Worm (Caenorhabditis elegans): Measurements from ENCODE around the gene Y71H2AM.29.
A peak's percentile ranks its signal among the peaks of the same experiment; 100 is the strongest.

Y71H2AM.29 gene

ce11 chrIII:2804461-2804860 is 28.1 kb upstream of the Y71H2AM.29 start (continued):
- TF ChIP-seq snpc-1.2 (GFP tag; IDR thresholded peaks at IDR 0.05) (no peak), sdz-12 (GFP tag; optimal IDR thresholded peaks at IDR 0.05) (no peak), ztf-7 (tag; optimal IDR thresholded peaks at IDR 0.05) (no peak), T26A8.4 (GFP tag; IDR thresholded peaks at IDR 0.05) (no peak), lin-1 (GFP tag; IDR thresholded peaks at IDR 0.05) (no peak), daf-16 (GFP tag; optimal IDR thresholded peaks at IDR 0.05) (no peak), daf-16 (tag; optimal IDR thresholded peaks at IDR 0.05) (peak; percentile 4), daf-12 (tag; optimal IDR thresholded peaks at IDR 0.05) (no peak), F44E2.7 (GFP tag; IDR thresholded peaks at IDR 0.05) (no peak), mdt-29 (GFP tag; IDR thresholded peaks at IDR 0.05) (no peak), dve-1 (tag; optimal IDR thresholded peaks at IDR 0.05; ENCODE audit: insufficient read depth) (peak; percentile 71), jun-1 (tag; optimal IDR thresholded peaks at IDR 0.05) (no peak), dmd-8 (GFP tag; IDR thresholded peaks at IDR 0.05) (no peak), dmd-6 (GFP tag; IDR thresholded peaks at IDR 0.05) (0 out of 2 replicates have a peak, but pooled peaks have one; percentile 25), pha-4 (GFP tag; IDR thresholded peaks at IDR 0.05) (no peak), pha-4 (tag; optimal IDR thresholded peaks at IDR 0.05) (peak; percentile 82), attf-4 (tag; optimal IDR thresholded peaks at IDR 0.05) (no peak), spr-3 (GFP tag; optimal IDR thresholded peaks at IDR 0.05) (no peak), aly-2 (tag; optimal IDR thresholded peaks at IDR 0.05) (no peak), nhr-28 (tag; optimal IDR thresholded peaks at IDR 0.05) (peak; percentile 80), ZK546.5 (tag; optimal IDR thresholded peaks at IDR 0.05) (no peak), lin-29 (GFP tag; IDR thresholded peaks at IDR 0.05) (no peak), madf-9 (GFP tag; conservative IDR thresholded peaks at IDR 0.05) (no peak), tra-1 (GFP tag; IDR thresholded peaks at IDR 0.05) (no peak), unc-62 (GFP tag; optimal IDR thresholded peaks at IDR 0.05 in 1 of 2) (no peak), unc-62 (tag; optimal IDR thresholded peaks at IDR 0.05) (no peak), aha-1 (tag) (peak; percentile 80), ces-1 (GFP tag; optimal IDR thresholded peaks at IDR 0.05) (no peak), mep-1 (tag; optimal IDR thresholded peaks at IDR 0.05) (peak; percentile 69), egl-27 (tag; optimal IDR thresholded peaks at IDR 0.05) (no peak), mdl-1 (tag; optimal IDR thresholded peaks at IDR 0.05) (peak in 1 of 2 experiments; percentile 58), nhr-10 (tag; optimal IDR thresholded peaks at IDR 0.05) (no peak), unc-130 (GFP tag; optimal IDR thresholded peaks at IDR 0.05) (no peak), lin-15B (tag; optimal IDR thresholded peaks at IDR 0.05) (no peak), gei-8 (GFP tag; optimal IDR thresholded peaks at IDR 0.05) (no peak), saeg-2 (GFP tag; IDR thresholded peaks at IDR 0.05) (no peak), hif-1 (tag; optimal IDR thresholded peaks at IDR 0.05) (no peak), php-3 (GFP tag; IDR thresholded peaks at IDR 0.05) (no peak), T20F7.1 (GFP tag; optimal IDR thresholded peaks at IDR 0.05) (no peak), lin-39 (tag; optimal IDR thresholded peaks at IDR 0.05) (no peak), hlh-30 (tag; optimal IDR thresholded peaks at IDR 0.05; ENCODE audit: insufficient read depth) (peak; percentile 92), unc-39 (tag; optimal IDR thresholded peaks at IDR 0.05) (no peak), ceh-28 (tag; optimal IDR thresholded peaks at IDR 0.05) (no peak), hmg-1.1 (GFP tag; IDR thresholded peaks at IDR 0.05) (peak; percentile 45; the same call in 1 of the 2 replicates), F26F4.8 (GFP tag; conservative IDR thresholded peaks at IDR 0.05) (no peak), F10B5.3 (tag; optimal IDR thresholded peaks at IDR 0.05) (no peak), lsy-2 (tag; optimal IDR thresholded peaks at IDR 0.05) (peak in 1 of 2 experiments; percentile 78), zip-11 (GFP tag; IDR thresholded peaks at IDR 0.05) (no peak), nhr-77 (tag; optimal IDR thresholded peaks at IDR 0.05) (no peak), zfp-3 (GFP tag; conservative IDR thresholded peaks at IDR 0.05) (no peak), ctbp-1 (GFP tag; IDR thresholded peaks at IDR 0.05) (no peak), tag-97 (GFP tag; IDR thresholded peaks at IDR 0.05) (no peak), madf-5 (GFP tag; IDR thresholded peaks at IDR 0.05) (no peak)

All from whole organism, L4 larva.